Worm (Caenorhabditis elegans) whole organism, L1 larva: Measurements from ENCODE around the gene stdh-3.

Experiments used
- C04F5.9 ChIP-seq: sonication (generic microtip); optimal IDR thresholded peaks from 2 replicates; lab custom pipeline; 2016; ENCODE audit warnings: missing genetic modification characterization, missing compliant biosample characterization
- C34B4.2 ChIP-seq: sonication (generic microtip); optimal IDR thresholded peaks from 2 replicates; lab custom pipeline; 2017; ENCODE audit warnings: mild to moderate bottlenecking, missing genetic modification characterization, missing compliant biosample characterization
- alr-1 ChIP-seq: fragments of 200-800 bp; sonication (Bioruptor generic); optimal IDR thresholded peaks from 2 replicates; lab custom pipeline; 2018; ENCODE audit warnings: borderline replicate concordance, mild to moderate bottlenecking, missing genetic modification characterization, missing compliant biosample characterization
- aly-2 ChIP-seq: fragments of 150-350 bp; optimal IDR thresholded peaks from 2 replicates; lab custom pipeline; 2014; ENCODE audit warnings: missing biosample characterization, missing genetic modification characterization
- ama-1 ChIP-seq: fragments of 150-350 bp; optimal IDR thresholded peaks from 2 replicates; lab custom pipeline; 2014
- blmp-1 ChIP-seq: fragments of 150-350 bp; optimal IDR thresholded peaks from 2 replicates; lab custom pipeline; 2014; ENCODE audit warnings: missing biosample characterization, missing genetic modification characterization
- ceh-63 ChIP-seq: fragments of 200-800 bp; sonication (Bioruptor generic); optimal IDR thresholded peaks from 2 replicates; lab custom pipeline; 2018; ENCODE audit warnings: mild to moderate bottlenecking, missing genetic modification characterization, missing compliant biosample characterization
- ceh-82 ChIP-seq, 3 experiments: fragments of 150-350 bp in 1 of 3; sonication (generic microtip) in 2 of 3; optimal IDR thresholded peaks; 2 replicates each; lab custom pipeline; 2014 to 2017; ENCODE audit warnings: missing biosample characterization in 3 of 3, missing genetic modification characterization in 3 of 3
- ceh-88 ChIP-seq: fragments of 200-800 bp; sonication (Bioruptor generic); IDR thresholded peaks from 2 replicates; pipeline ENCODE4 v1.3.6; 2022; ENCODE audit warnings: missing genetic modification characterization, missing compliant biosample characterization
- ces-1 ChIP-seq: fragments of 150-350 bp; optimal IDR thresholded peaks from 2 replicates; lab custom pipeline; 2014; ENCODE audit warnings: missing biosample characterization, missing genetic modification reagents, missing genetic modification characterization
- dpl-1 ChIP-seq, 3 experiments: fragments of 150-350 bp in 2 of 3; sonication (generic microtip) in 1 of 3; optimal IDR thresholded peaks; 2 replicates each; lab custom pipeline; 2014 to 2017; ENCODE audit warnings: missing biosample characterization in 3 of 3, missing genetic modification characterization in 3 of 3, missing genetic modification reagents in 3 of 3
- efl-1 ChIP-seq, 4 experiments: fragments of 150-350 bp; optimal IDR thresholded peaks in 3 of 4; peaks in 1 of 4; 1 replicate in 1 of 4; 2 replicates in 3 of 4; lab custom pipeline; 2014; ENCODE audit warnings: missing biosample characterization in 2 of 4, missing genetic modification characterization in 2 of 4, missing genetic modification reagents in 2 of 4
- egl-13 ChIP-seq: sonication (generic microtip); optimal IDR thresholded peaks from 2 replicates; lab custom pipeline; 2016; ENCODE audit warnings: missing genotype, missing genetic modification reagents, missing genetic modification characterization, missing compliant biosample characterization
- egl-27 ChIP-seq, 2 experiments: fragments of 150-350 bp in 1 of 2; sonication (generic microtip); optimal IDR thresholded peaks; 3 replicates each; lab custom pipeline; 2017 to 2018; ENCODE audit warnings: missing biosample characterization in 2 of 2, missing genetic modification characterization in 2 of 2, missing genetic modification reagents in 2 of 2
- elt-2 ChIP-seq: sonication (generic microtip); optimal IDR thresholded peaks from 2 replicates; lab custom pipeline; 2016; ENCODE audit warnings: missing genetic modification characterization, mild to moderate bottlenecking, inconsistent platforms, missing compliant biosample characterization, missing genetic modification reagents
- elt-3 ChIP-seq, 6 experiments: fragments of 150-350 bp in 1 of 6; sonication (generic microtip); optimal IDR thresholded peaks; 2 replicates each; lab custom pipeline; 2017 to 2018; ENCODE audit warnings: missing biosample characterization in 6 of 6, missing genetic modification characterization in 6 of 6, inconsistent platforms in 1 of 6
- fkh-10 ChIP-seq: sonication (generic microtip); optimal IDR thresholded peaks from 2 replicates; lab custom pipeline; 2017; ENCODE audit warnings: missing biosample characterization, missing genetic modification reagents, missing genetic modification characterization
- fkh-4 ChIP-seq: sonication (generic microtip); optimal IDR thresholded peaks from 2 replicates; lab custom pipeline; 2016; ENCODE audit warnings: missing compliant biosample characterization, missing genetic modification characterization, borderline replicate concordance
- hpl-2 ChIP-seq: fragments of 150-350 bp; optimal IDR thresholded peaks from 2 replicates; lab custom pipeline; 2014; ENCODE audit warnings: missing biosample characterization, missing genetic modification reagents, missing genetic modification characterization
- irx-1 ChIP-seq: sonication (generic microtip); optimal IDR thresholded peaks from 2 replicates; lab custom pipeline; 2016; ENCODE audit warnings: missing genetic modification characterization, missing compliant biosample characterization
- jun-1 ChIP-seq: fragments of 150-350 bp; optimal IDR thresholded peaks from 2 replicates; lab custom pipeline; 2014; ENCODE audit warnings: missing biosample characterization, missing genetic modification reagents, missing genetic modification characterization
- lin-35 ChIP-seq, 2 experiments: fragments of 150-350 bp; optimal IDR thresholded peaks; 2 replicates each; lab custom pipeline; 2014; ENCODE audit warnings: missing biosample characterization in 2 of 2, missing genetic modification characterization in 2 of 2, missing genetic modification reagents in 2 of 2
- lin-39 ChIP-seq: fragments of 150-350 bp; optimal IDR thresholded peaks from 2 replicates; lab custom pipeline; 2014; ENCODE audit warnings: missing biosample characterization, missing genetic modification reagents, missing genetic modification characterization
- lir-3 ChIP-seq: sonication (generic microtip); optimal IDR thresholded peaks from 2 replicates; lab custom pipeline; 2016; ENCODE audit warnings: mild to moderate bottlenecking, missing genetic modification characterization, moderate library complexity, missing compliant biosample characterization; ENCODE audit not compliant: poor library complexity
- lsy-2 ChIP-seq, 2 experiments: fragments of 150-350 bp; optimal IDR thresholded peaks; 2 replicates each; lab custom pipeline; 2014; ENCODE audit warnings: missing biosample characterization in 2 of 2, missing genetic modification characterization in 2 of 2
- mab-9 ChIP-seq: fragments of 200-800 bp; sonication (Bioruptor generic); IDR thresholded peaks from 2 replicates; pipeline ENCODE4 v1.3.6; 2022; ENCODE audit warnings: missing genetic modification reagents, missing genetic modification characterization, missing compliant biosample characterization
- mdl-1 ChIP-seq, 2 experiments: fragments of 150-350 bp; optimal IDR thresholded peaks; 2 replicates each; lab custom pipeline; 2014 to 2017; ENCODE audit warnings: missing biosample characterization in 2 of 2, missing genetic modification characterization in 2 of 2, inconsistent platforms in 1 of 2
- mef-2 ChIP-seq: fragments of 150-350 bp; optimal IDR thresholded peaks from 2 replicates; lab custom pipeline; 2014; ENCODE audit warnings: missing biosample characterization, missing genetic modification characterization
- mep-1 ChIP-seq: fragments of 150-350 bp; optimal IDR thresholded peaks from 2 replicates; lab custom pipeline; 2014; ENCODE audit warnings: missing biosample characterization, missing genetic modification characterization
- nhr-19 ChIP-seq: fragments of 200-800 bp; sonication (Bioruptor generic); conservative IDR thresholded peaks from 2 replicates; pipeline ENCODE4 v1.3.6; 2022; ENCODE audit warnings: missing genetic modification characterization, missing compliant biosample characterization
- nhr-237 ChIP-seq: fragments of 150-350 bp; optimal IDR thresholded peaks from 2 replicates; lab custom pipeline; 2014; ENCODE audit warnings: missing biosample characterization, missing genetic modification characterization
- nhr-71 ChIP-seq: sonication (generic microtip); optimal IDR thresholded peaks from 2 replicates; lab custom pipeline; 2016; ENCODE audit warnings: mild to moderate bottlenecking, missing genetic modification characterization, moderate library complexity, missing compliant biosample characterization
- nhr-76 ChIP-seq: sonication (generic microtip); optimal IDR thresholded peaks from 2 replicates; lab custom pipeline; 2017; ENCODE audit warnings: missing biosample characterization, missing genetic modification characterization
- nhr-77 ChIP-seq: fragments of 150-350 bp; optimal IDR thresholded peaks from 2 replicates; lab custom pipeline; 2014; ENCODE audit warnings: missing biosample characterization, missing genetic modification characterization
- nhr-85 ChIP-seq: sonication (generic microtip); peaks from one replicate; lab custom pipeline; 2016; ENCODE audit warnings: missing genetic modification characterization, inconsistent platforms, missing compliant biosample characterization
- pax-3 ChIP-seq: fragments of 200-800 bp; sonication (Bioruptor generic); optimal IDR thresholded peaks from 2 replicates; lab custom pipeline; 2018; ENCODE audit warnings: mild to moderate bottlenecking, missing genetic modification characterization, moderate library complexity, missing compliant biosample characterization
- skn-1 ChIP-seq: fragments of 150-350 bp; optimal IDR thresholded peaks from 2 replicates; lab custom pipeline; 2014; ENCODE audit warnings: missing biosample characterization, missing genetic modification characterization
- snpc-4 ChIP-seq: fragments of 150-350 bp; optimal IDR thresholded peaks from 2 replicates; lab custom pipeline; 2014; ENCODE audit warnings: missing biosample characterization, missing genetic modification characterization
- sox-4 ChIP-seq: sonication (generic microtip); optimal IDR thresholded peaks from 2 replicates; lab custom pipeline; 2016; ENCODE audit warnings: missing genetic modification characterization, missing compliant biosample characterization
- sptf-1 ChIP-seq: fragments of 150-350 bp; optimal IDR thresholded peaks from 2 replicates; lab custom pipeline; 2014; ENCODE audit warnings: missing biosample characterization, missing genetic modification characterization
- sup-37 ChIP-seq: fragments of 200-800 bp; sonication (Bioruptor generic); optimal IDR thresholded peaks from 2 replicates; lab custom pipeline; 2018; ENCODE audit warnings: mild to moderate bottlenecking, missing genetic modification characterization, missing compliant biosample characterization
- swsn-7 ChIP-seq: sonication (generic microtip); optimal IDR thresholded peaks from 2 replicates; lab custom pipeline; 2016; ENCODE audit warnings: missing genetic modification characterization, missing compliant biosample characterization
- tlp-1 ChIP-seq: fragments of 150-350 bp; optimal IDR thresholded peaks from 2 replicates; lab custom pipeline; 2014; ENCODE audit warnings: missing biosample characterization, missing genetic modification characterization
- unc-130 ChIP-seq: fragments of 150-350 bp; optimal IDR thresholded peaks from 2 replicates; lab custom pipeline; 2017; ENCODE audit warnings: missing biosample characterization, missing genetic modification characterization, inconsistent platforms
- unc-30 ChIP-seq: sonication (generic microtip); optimal IDR thresholded peaks from 2 replicates; lab custom pipeline; 2017; ENCODE audit warnings: missing biosample characterization, missing genetic modification characterization
- unc-98 ChIP-seq: fragments of 200-800 bp; sonication (Bioruptor generic); IDR thresholded peaks from 2 replicates; pipeline ENCODE4 v1.3.6; 2022; ENCODE audit warnings: missing genetic modification characterization, missing compliant biosample characterization
- vab-15 ChIP-seq: sonication (generic microtip); optimal IDR thresholded peaks from 2 replicates; lab custom pipeline; 2017; ENCODE audit warnings: missing genotype, mild to moderate bottlenecking, missing genetic modification characterization, missing compliant biosample characterization
- zag-1 ChIP-seq: fragments of 150-350 bp; optimal IDR thresholded peaks from 2 replicates; lab custom pipeline; 2014; ENCODE audit warnings: missing biosample characterization, missing genetic modification characterization
- ztf-11 ChIP-seq, 2 experiments: sonication (generic microtip); optimal IDR thresholded peaks; 2 replicates each; lab custom pipeline; 2016 to 2017; ENCODE audit warnings: missing genetic modification characterization in 2 of 2, missing biosample characterization in 1 of 2, missing compliant biosample characterization in 1 of 2

Gene stdh-3

DNA sequence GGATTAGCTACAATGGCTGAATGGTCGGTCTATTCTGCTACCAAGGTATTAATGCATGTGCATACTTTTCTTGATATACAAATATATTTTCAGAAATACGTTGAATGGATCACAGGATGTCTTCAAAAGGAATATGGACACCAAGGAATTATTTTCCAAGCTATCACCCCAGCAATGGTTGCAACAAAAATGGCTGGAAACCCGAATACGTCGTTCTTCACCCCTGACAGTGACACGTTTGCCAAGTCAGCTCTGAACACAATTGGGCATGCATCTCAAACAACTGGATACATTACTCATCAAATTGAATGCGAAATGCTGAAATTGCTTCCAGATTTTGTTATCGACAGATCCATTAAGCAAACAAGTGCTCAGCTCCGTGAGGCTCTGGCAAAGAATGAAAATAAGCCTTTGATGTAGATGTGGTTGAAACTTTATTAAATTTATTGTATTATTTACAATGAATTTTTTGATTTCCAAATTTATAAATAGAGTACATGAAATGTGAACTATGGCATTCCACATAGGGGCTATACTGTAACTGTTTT lies 3.2 kb downstream of the stdh-3 start (continued):
- TF ChIP-seq hpl-2 (peak; percentile 23), irx-1 (no peak), lin-35 (GFP tag; optimal IDR thresholded peaks at IDR 0.05; lab: Kevin White, UChicago) (peak in 1 of 2 experiments; percentile 67), nhr-85 (tag; lab: Kevin White, UChicago) (peak; percentile 11), nhr-77 (tag; lab: Kevin White, UChicago) (no peak), fkh-10 (no peak), aly-2 (tag; lab: Kevin White, UChicago) (no peak), jun-1 (tag; lab: Kevin White, UChicago) (no peak), nhr-237 (tag; lab: Kevin White, UChicago) (no peak), lir-3 (peak; percentile 47), ceh-82 (tag; optimal IDR thresholded peaks at IDR 0.05; lab: Kevin White, UChicago) (no peak), C34B4.2 (no peak), mep-1 (tag; lab: Kevin White, UChicago) (no peak), unc-130 (no peak), dpl-1 (GFP tag; optimal IDR thresholded peaks at IDR 0.05; lab: Kevin White, UChicago) (peak in 1 of 3 experiments; percentile 6), efl-1 (optimal IDR thresholded peaks at IDR 0.05; lab: Kevin White, UChicago) (no peak), efl-1 (GFP tag; optimal IDR thresholded peaks at IDR 0.05 in 1 of 2; lab: Kevin White, UChicago) (peak in 1 of 2 experiments; percentile 96), ama-1 (lab: Kevin White, UChicago) (peak; percentile 96)

DNA sequence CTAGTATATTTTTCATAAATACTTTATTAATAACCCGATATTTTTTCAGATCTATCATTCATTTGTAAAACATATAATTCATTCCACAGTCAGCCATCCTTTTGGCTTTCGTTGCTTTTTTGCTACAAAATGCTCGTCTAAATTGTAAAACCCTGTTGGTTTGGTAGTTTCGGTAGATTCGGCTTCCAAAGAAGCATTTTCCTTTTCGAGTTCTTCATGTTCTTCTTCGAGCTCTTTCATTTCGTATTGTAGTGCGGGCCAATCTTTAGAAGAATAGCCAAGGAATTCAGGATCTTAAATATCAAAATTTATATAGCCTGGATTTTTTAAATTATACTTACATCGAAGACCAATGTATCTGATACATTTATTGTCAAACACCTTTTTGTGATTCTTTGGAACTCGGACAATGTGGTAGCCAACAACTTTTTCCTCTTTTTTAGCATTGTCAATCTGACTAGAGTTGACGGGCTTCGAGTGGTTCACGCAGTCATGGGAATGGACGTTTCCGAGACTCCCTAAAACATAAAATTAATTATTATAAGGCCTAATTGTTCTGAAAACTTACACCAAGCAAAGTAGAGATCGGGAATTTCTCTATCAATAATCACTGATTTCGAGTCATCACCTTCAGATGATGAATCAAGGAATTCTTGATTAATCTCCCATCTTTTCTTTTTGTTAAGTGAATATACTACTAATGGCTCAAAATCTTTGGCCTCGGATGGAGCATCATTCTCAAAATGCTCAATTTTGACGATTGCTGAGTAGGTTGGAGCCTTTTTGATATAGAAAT lies 3.9 kb downstream of the stdh-3 start:
- TF ChIP-seq zag-1 (tag; lab: Kevin White, UChicago) = no peak
- peak; percentile 12 for TF ChIP-seq ama-1 (lab: Kevin White, UChicago)
- TF ChIP-seq tlp-1 (tag; lab: Kevin White, UChicago) = no peak
- no peak for TF ChIP-seq snpc-4
- TF ChIP-seq unc-98 (GFP tag; lab: Robert Waterston, UW) = no peak
- TF ChIP-seq unc-30 (tag; lab: Kevin White, UChicago) = no peak
- TF ChIP-seq mdl-1 (tag; optimal IDR thresholded peaks at IDR 0.05; lab: Kevin White, UChicago) = no peak
- TF ChIP-seq blmp-1 = no peak
- no peak for TF ChIP-seq mab-9 (GFP tag; lab: Robert Waterston, UW)
- TF ChIP-seq ceh-63 (GFP tag; lab: Kevin White, UChicago) = no peak
- no peak for TF ChIP-seq irx-1
- peak; percentile 61 for TF ChIP-seq pax-3 (tag; lab: Kevin White, UChicago)
- no peak for TF ChIP-seq nhr-19 (GFP tag; lab: Robert Waterston, UW)
- TF ChIP-seq nhr-76 (tag; lab: Kevin White, UChicago) = no peak
- no peak for TF ChIP-seq lsy-2 (tag; optimal IDR thresholded peaks at IDR 0.05; lab: Kevin White, UChicago)
- TF ChIP-seq lin-35 (GFP tag; optimal IDR thresholded peaks at IDR 0.05; lab: Kevin White, UChicago) = no peak
- TF ChIP-seq elt-3 (tag; optimal IDR thresholded peaks at IDR 0.05; lab: Kevin White, UChicago) = peak in 1 of 6 experiments; percentile 6
- TF ChIP-seq sox-4 (tag; lab: Kevin White, UChicago) = no peak
- no peak for TF ChIP-seq efl-1 (optimal IDR thresholded peaks at IDR 0.05; lab: Kevin White, UChicago)
- TF ChIP-seq efl-1 (GFP tag; optimal IDR thresholded peaks at IDR 0.05 in 1 of 2; lab: Kevin White, UChicago) = no peak
- no peak for TF ChIP-seq vab-15
- TF ChIP-seq C04F5.9 = no peak
- no peak for TF ChIP-seq egl-27 (tag; optimal IDR thresholded peaks at IDR 0.05; lab: Kevin White, UChicago)
- TF ChIP-seq lin-39 (tag; lab: Kevin White, UChicago) = no peak
- no peak for TF ChIP-seq swsn-7
- TF ChIP-seq fkh-4 (tag; lab: Kevin White, UChicago) = no peak
- TF ChIP-seq alr-1 (tag; lab: Kevin White, UChicago) = no peak
- peak; percentile 39 for TF ChIP-seq nhr-85 (tag; lab: Kevin White, UChicago)
- TF ChIP-seq sup-37 (GFP tag; lab: Kevin White, UChicago) = no peak
- TF ChIP-seq ceh-88 (GFP tag; lab: Robert Waterston, UW) = peak; percentile 9
- no peak for TF ChIP-seq skn-1 (tag; lab: Kevin White, UChicago)
- peak; percentile 17 for TF ChIP-seq nhr-71 (tag; lab: Kevin White, UChicago)
- TF ChIP-seq elt-2 = peak; percentile 9
- TF ChIP-seq unc-130 = no peak
- TF ChIP-seq mef-2 (tag; lab: Kevin White, UChicago) = no peak
- TF ChIP-seq egl-13 (tag; lab: Kevin White, UChicago) = no peak
- TF ChIP-seq ztf-11 (tag; optimal IDR thresholded peaks at IDR 0.05; lab: Kevin White, UChicago) = no peak
- no peak for TF ChIP-seq nhr-237 (tag; lab: Kevin White, UChicago)
- TF ChIP-seq sptf-1 (tag; lab: Kevin White, UChicago) = no peak
- no peak for TF ChIP-seq ces-1 (GFP tag; lab: Kevin White, UChicago)
